Worm (Caenorhabditis elegans): ENCODE results near the gene fipr-1.
A peak's percentile ranks its signal among the peaks of the same experiment; 100 is the strongest.

- no peak for TF ChIP-seq ama-1 (optimal IDR thresholded peaks at IDR 0.05)
- TF ChIP-seq nfya-1 (tag; optimal IDR thresholded peaks at IDR 0.05; ENCODE audit: insufficient read depth): peak; percentile 0
- no peak for TF ChIP-seq jun-1 (tag; optimal IDR thresholded peaks at IDR 0.05)
- no peak for TF ChIP-seq sea-2 (GFP tag; optimal IDR thresholded peaks at IDR 0.05)
- TF ChIP-seq ceh-82 (tag; optimal IDR thresholded peaks at IDR 0.05): no peak
- TF ChIP-seq elt-3 (tag; optimal IDR thresholded peaks at IDR 0.05): no peak
- TF ChIP-seq elt-2 (tag; optimal IDR thresholded peaks at IDR 0.05): peak; percentile 6
- no peak for TF ChIP-seq skn-1 (tag; optimal IDR thresholded peaks at IDR 0.05)
- TF ChIP-seq pqm-1 (tag; optimal IDR thresholded peaks at IDR 0.05): peak; percentile 1
- TF ChIP-seq zag-1 (tag; optimal IDR thresholded peaks at IDR 0.05): no peak
- TF ChIP-seq lin-39 (tag; optimal IDR thresholded peaks at IDR 0.05): no peak
- no peak for TF ChIP-seq tbx-2 (tag; optimal IDR thresholded peaks at IDR 0.05)
- peak; percentile 62 for TF ChIP-seq pha-4 (tag; optimal IDR thresholded peaks at IDR 0.05)
- TF ChIP-seq elt-1 (tag; optimal IDR thresholded peaks at IDR 0.05): no peak
Observed at ce11 chrV:12408996-12409395, 47.5 kb upstream of the fipr-1 start.

All from whole organism, L3 larva.